Worm (Caenorhabditis elegans) whole organism, mixed stage, embryonic: ENCODE data around the gene C28G1.10.

Source experiments
- M03D4.4 ChIP-seq: sonication (generic microtip); optimal IDR thresholded peaks from 2 replicates; lab custom pipeline; 2017; ENCODE audit warnings: mild to moderate bottlenecking, missing genetic modification characterization, missing compliant biosample characterization
- lin-13 ChIP-seq: fragments of 150-350 bp; optimal IDR thresholded peaks from 2 replicates; lab custom pipeline; 2014; ENCODE audit warnings: missing biosample characterization, missing genetic modification characterization
- nhr-2 ChIP-seq: fragments of 150-350 bp; optimal IDR thresholded peaks from 2 replicates; lab custom pipeline; 2014; ENCODE audit warnings: missing biosample characterization, missing genetic modification characterization
- nhr-28 ChIP-seq: fragments of 150-350 bp; optimal IDR thresholded peaks from 2 replicates; lab custom pipeline; 2014; ENCODE audit warnings: missing biosample characterization, missing genetic modification characterization
- unc-62 ChIP-seq: fragments of 150-350 bp; optimal IDR thresholded peaks from 2 replicates; lab custom pipeline; 2014; ENCODE audit warnings: missing biosample characterization, missing genetic modification reagents, missing genetic modification characterization

DNA sequence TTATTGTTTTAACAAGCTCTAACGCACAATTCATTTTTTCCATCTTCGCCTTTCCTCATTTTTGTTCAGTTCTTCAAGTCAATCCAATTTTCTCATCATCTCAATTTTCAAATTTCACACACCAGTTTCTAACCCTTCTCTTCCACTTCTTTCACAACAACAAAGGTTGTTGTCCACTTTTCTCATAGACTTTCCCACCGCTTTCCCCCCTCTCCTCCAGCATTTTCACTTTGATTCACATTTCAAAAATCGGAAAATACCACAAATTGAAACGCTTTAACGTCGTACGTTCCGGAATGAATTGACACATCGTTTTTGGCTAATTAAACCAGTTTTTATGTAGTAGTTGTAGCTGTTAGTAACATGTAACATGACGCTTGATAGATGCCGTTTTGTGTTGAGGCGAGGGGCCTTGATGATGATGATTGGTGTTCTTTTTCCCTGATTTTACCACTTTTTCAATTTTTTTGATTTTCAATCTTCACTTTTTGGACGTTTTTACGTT, 43.4 kb downstream of the C28G1.10 start:
- TF ChIP-seq M03D4.4 (tag; lab: Kevin White, UChicago) (no peak), nhr-28 (no peak), unc-62 (GFP tag; lab: Kevin White, UChicago) (no peak), nhr-2 (no peak), lin-13 (tag; lab: Kevin White, UChicago) (no peak)
